Worm (Caenorhabditis elegans) whole organism, late embryonic: Measurements from ENCODE around the gene unc-82.

Experiments
- F13H6.1 ChIP-seq: sonication (generic microtip); optimal IDR thresholded peaks from 2 replicates; lab custom pipeline; 2016; ENCODE audit warnings: missing genetic modification characterization, missing compliant biosample characterization
- K02D7.2 ChIP-seq: sonication (generic microtip); optimal IDR thresholded peaks from 2 replicates; lab custom pipeline; 2017; ENCODE audit warnings: mild to moderate bottlenecking, missing genetic modification characterization, missing compliant biosample characterization
- K09A11.1 ChIP-seq: sonication (generic microtip); optimal IDR thresholded peaks from 2 replicates; lab custom pipeline; 2017; ENCODE audit warnings: antibody characterized with exemption, mild to moderate bottlenecking, missing genetic modification characterization, missing compliant biosample characterization; ENCODE audit not compliant: insufficient read depth
- T23F11.4 ChIP-seq: fragments of 200-800 bp; sonication (Bioruptor generic); optimal IDR thresholded peaks from 2 replicates; lab custom pipeline; 2018; ENCODE audit warnings: mild to moderate bottlenecking, missing genetic modification characterization, missing compliant biosample characterization
- ama-1 ChIP-seq: fragments of 150-350 bp; optimal IDR thresholded peaks from 2 replicates; lab custom pipeline; 2014
- ceh-2 ChIP-seq: sonication (generic microtip); optimal IDR thresholded peaks from 2 replicates; lab custom pipeline; 2016; ENCODE audit warnings: missing genotype, missing genetic modification characterization, missing compliant biosample characterization
- ceh-31 ChIP-seq: sonication (generic microtip); optimal IDR thresholded peaks from 2 replicates; lab custom pipeline; 2016; ENCODE audit warnings: missing genetic modification characterization, missing compliant biosample characterization
- ceh-34 ChIP-seq: sonication (generic microtip); optimal IDR thresholded peaks from 2 replicates; lab custom pipeline; 2016; ENCODE audit warnings: mild to moderate bottlenecking, missing genetic modification characterization, missing compliant biosample characterization
- elt-2 ChIP-seq: sonication (generic microtip); optimal IDR thresholded peaks from 2 replicates; lab custom pipeline; 2016; ENCODE audit warnings: missing genetic modification reagents, missing genetic modification characterization, missing compliant biosample characterization
- fax-1 ChIP-seq: sonication (generic microtip); optimal IDR thresholded peaks from 2 replicates; lab custom pipeline; 2016; ENCODE audit warnings: missing genotype, missing genetic modification characterization, missing compliant biosample characterization
- gmeb-2 ChIP-seq: sonication (generic microtip); optimal IDR thresholded peaks from 2 replicates; lab custom pipeline; 2016; ENCODE audit warnings: missing genetic modification characterization, inconsistent platforms, missing compliant biosample characterization
- hlh-30 ChIP-seq: sonication (generic microtip); optimal IDR thresholded peaks from 2 replicates; lab custom pipeline; 2017; ENCODE audit warnings: antibody characterized with exemption, missing genetic modification characterization, missing compliant biosample characterization; ENCODE audit not compliant: insufficient read depth
- madf-2 ChIP-seq: sonication (generic microtip); optimal IDR thresholded peaks from 2 replicates; lab custom pipeline; 2017; ENCODE audit warnings: missing genetic modification characterization, missing compliant biosample characterization
- npax-4 ChIP-seq: sonication (generic microtip); optimal IDR thresholded peaks from 2 replicates; lab custom pipeline; 2016; ENCODE audit warnings: missing genetic modification characterization, missing compliant biosample characterization
- pag-3 ChIP-seq: sonication (generic microtip); optimal IDR thresholded peaks from 2 replicates; lab custom pipeline; 2016; ENCODE audit warnings: missing compliant biosample characterization, missing genetic modification characterization, borderline replicate concordance
- pha-2 ChIP-seq: sonication (generic microtip); optimal IDR thresholded peaks from 2 replicates; lab custom pipeline; 2017; ENCODE audit warnings: mild to moderate bottlenecking, missing genetic modification characterization, missing compliant biosample characterization
- ref-2 ChIP-seq: sonication (generic microtip); optimal IDR thresholded peaks from 2 replicates; lab custom pipeline; 2016; ENCODE audit warnings: missing genetic modification characterization, missing compliant biosample characterization
- tbx-2 ChIP-seq: sonication (generic microtip); optimal IDR thresholded peaks from 2 replicates; lab custom pipeline; 2016; ENCODE audit warnings: missing genetic modification characterization, missing compliant biosample characterization
- zip-5 ChIP-seq: sonication (generic microtip); optimal IDR thresholded peaks from 2 replicates; lab custom pipeline; 2016; ENCODE audit warnings: missing genetic modification characterization, missing compliant biosample characterization
- ztf-16 ChIP-seq: sonication (generic microtip); optimal IDR thresholded peaks from 2 replicates; lab custom pipeline; 2017; ENCODE audit warnings: missing genetic modification characterization, missing compliant biosample characterization

unc-82 gene

DNA sequence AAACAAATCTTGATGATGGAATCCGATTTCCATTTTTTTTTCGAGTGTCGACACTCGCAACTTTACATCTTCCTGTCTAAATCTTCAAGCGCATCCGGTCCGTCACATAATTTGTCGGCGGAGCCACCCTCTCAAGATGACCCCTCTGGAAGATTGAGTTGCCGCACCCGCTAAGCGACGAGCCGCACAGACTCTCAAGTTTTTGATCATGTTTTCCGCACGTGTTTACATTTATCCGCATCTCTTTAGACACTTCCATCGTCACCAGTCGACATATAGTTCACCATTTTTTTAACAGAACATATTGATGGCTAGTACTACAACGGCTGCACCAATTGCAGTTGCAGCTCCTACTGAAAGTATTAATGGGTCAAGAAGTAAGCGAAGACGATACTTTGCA is 67.2 kb downstream of the unc-82 start, which contains the start of gene F55G1.1:
Gene F55G1.1 (plus strand): TSS at position 301 of the 400 bp plus-strand sequence.
- TF ChIP-seq madf-2 (tag; lab: Kevin White, UChicago) = no peak
- no peak for TF ChIP-seq ceh-31 (tag; lab: Kevin White, UChicago)
- no peak for TF ChIP-seq K02D7.2 (tag; lab: Kevin White, UChicago)
- TF ChIP-seq ceh-34 (tag; lab: Kevin White, UChicago) = no peak
- TF ChIP-seq zip-5 (tag; lab: Kevin White, UChicago) = no peak
- no peak for TF ChIP-seq pag-3 (tag; lab: Kevin White, UChicago)
- TF ChIP-seq T23F11.4 (GFP tag; lab: Kevin White, UChicago) = no peak
- TF ChIP-seq ztf-16 (tag; lab: Kevin White, UChicago) = no peak
- TF ChIP-seq ama-1 (lab: Kevin White, UChicago) = no peak
- TF ChIP-seq hlh-30 (tag; lab: Kevin White, UChicago) = no peak
- TF ChIP-seq ceh-2 (tag; lab: Kevin White, UChicago) = no peak
- no peak for TF ChIP-seq F13H6.1 (tag; lab: Kevin White, UChicago)
- TF ChIP-seq K09A11.1 (tag; lab: Kevin White, UChicago) = no peak
- no peak for TF ChIP-seq npax-4 (tag; lab: Kevin White, UChicago)
- no peak for TF ChIP-seq gmeb-2 (tag; lab: Kevin White, UChicago)
- TF ChIP-seq pha-2 (tag; lab: Kevin White, UChicago) = no peak
- TF ChIP-seq elt-2 (tag; lab: Kevin White, UChicago) = no peak
- TF ChIP-seq ref-2 = no peak
- TF ChIP-seq fax-1 (tag; lab: Kevin White, UChicago) = no peak
- no peak for TF ChIP-seq tbx-2 (tag; lab: Kevin White, UChicago)
